Worm (Caenorhabditis elegans): ENCODE results near the gene rgs-11.

rgs-11 gene

DNA sequence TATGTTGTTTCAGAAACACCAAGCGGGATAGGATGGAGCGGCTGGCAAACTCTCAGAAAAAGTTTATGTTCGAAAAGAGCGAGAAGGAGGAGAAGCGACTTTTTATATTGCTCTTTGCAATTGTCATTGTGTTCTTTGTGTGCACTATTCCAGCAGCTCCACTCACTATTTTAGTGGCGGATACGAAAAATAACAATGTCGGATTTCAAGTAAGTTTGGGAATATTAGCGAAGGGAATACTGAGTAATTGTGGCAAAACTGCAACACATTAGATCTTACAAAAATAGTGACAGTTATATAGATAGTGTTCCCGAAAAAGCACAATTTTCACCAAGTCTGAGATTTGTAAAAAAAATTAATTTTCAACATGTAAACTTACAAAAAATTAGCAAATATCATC lies 41.6 kb upstream of the rgs-11 start:
- TF ChIP-seq elt-1 (tag; optimal IDR thresholded peaks at IDR 0.05): no peak
- TF ChIP-seq sem-4 (tag; optimal IDR thresholded peaks at IDR 0.05): no peak
- no peak for TF ChIP-seq peb-1 (tag; optimal IDR thresholded peaks at IDR 0.05)
- TF ChIP-seq crh-2 (tag; optimal IDR thresholded peaks at IDR 0.05): no peak
- TF ChIP-seq ceh-82 (tag; optimal IDR thresholded peaks at IDR 0.05): no peak
- no peak for TF ChIP-seq nhr-25 (tag; optimal IDR thresholded peaks at IDR 0.05)
- no peak for TF ChIP-seq R02D3.7 (tag; optimal IDR thresholded peaks at IDR 0.05)
- no peak for TF ChIP-seq mab-5 (tag; optimal IDR thresholded peaks at IDR 0.05)
- TF ChIP-seq sma-9 (GFP tag; optimal IDR thresholded peaks at IDR 0.05): no peak
- no peak for TF ChIP-seq sma-9 (tag; optimal IDR thresholded peaks at IDR 0.05)
- no peak for TF ChIP-seq unc-55 (GFP tag; optimal IDR thresholded peaks at IDR 0.05)
- no peak for TF ChIP-seq dmd-4 (tag; optimal IDR thresholded peaks at IDR 0.05)
- TF ChIP-seq C34F6.9 (tag; optimal IDR thresholded peaks at IDR 0.05): no peak

DNA sequence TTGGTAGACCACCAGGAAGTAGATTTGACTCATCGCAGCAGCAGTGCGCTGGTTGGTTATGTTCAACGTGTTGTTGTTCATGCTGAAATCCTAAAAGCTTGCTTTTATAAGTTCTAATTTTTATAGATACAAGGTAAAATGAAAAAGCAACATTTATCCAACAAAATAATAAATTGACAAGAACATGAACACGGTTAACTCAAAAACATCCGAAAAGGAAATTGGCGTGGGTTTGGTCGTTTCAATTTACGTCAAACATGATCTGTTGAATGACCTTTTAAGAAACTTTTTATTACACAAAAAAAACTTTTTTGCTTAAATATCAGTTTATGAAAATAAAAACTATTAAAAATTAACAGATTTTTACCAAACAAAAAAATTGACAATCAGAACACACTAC lies 35.5 kb upstream of the rgs-11 start, which contains the start of gene ntr-2:
Gene ntr-2, minus strand, starts transcription at position 101 of the 400 bp plus-strand sequence.
- TF ChIP-seq ZK546.5 (tag; optimal IDR thresholded peaks at IDR 0.05) (no peak), nhr-25 (tag; optimal IDR thresholded peaks at IDR 0.05) (no peak), nhr-12 (tag; optimal IDR thresholded peaks at IDR 0.05) (no peak), sma-9 (GFP tag; optimal IDR thresholded peaks at IDR 0.05) (no peak), sma-9 (tag; optimal IDR thresholded peaks at IDR 0.05) (no peak), nhr-10 (tag; optimal IDR thresholded peaks at IDR 0.05) (no peak)

- TF ChIP-seq ama-1 (optimal IDR thresholded peaks at IDR 0.05) (no peak), nhr-237 (tag; optimal IDR thresholded peaks at IDR 0.05) (no peak), R02D3.7 (tag; optimal IDR thresholded peaks at IDR 0.05) (no peak), fos-1 (tag; optimal IDR thresholded peaks at IDR 0.05) (no peak), egl-27 (tag; optimal IDR thresholded peaks at IDR 0.05) (no peak), sma-3 (GFP tag; optimal IDR thresholded peaks at IDR 0.05) (no peak), nhr-21 (tag; optimal IDR thresholded peaks at IDR 0.05) (no peak), ceh-16 (tag; optimal IDR thresholded peaks at IDR 0.05) (no peak), nhr-77 (tag; optimal IDR thresholded peaks at IDR 0.05) (no peak), lsy-2 (tag; optimal IDR thresholded peaks at IDR 0.05) (no peak), elt-3 (tag; optimal IDR thresholded peaks at IDR 0.05) (no peak), ztf-11 (tag; optimal IDR thresholded peaks at IDR 0.05) (no peak), aly-2 (tag; optimal IDR thresholded peaks at IDR 0.05) (no peak), unc-39 (tag; optimal IDR thresholded peaks at IDR 0.05) (no peak), zag-1 (tag; optimal IDR thresholded peaks at IDR 0.05) (no peak), mdl-1 (tag; optimal IDR thresholded peaks at IDR 0.05) (no peak), nhr-6 (tag; optimal IDR thresholded peaks at IDR 0.05) (no peak), crh-2 (tag; optimal IDR thresholded peaks at IDR 0.05) (no peak), ceh-82 (tag; optimal IDR thresholded peaks at IDR 0.05) (no peak)
Observed at ce11 chrX:14929512-14929911, 34.8 kb upstream of the rgs-11 start.

DNA sequence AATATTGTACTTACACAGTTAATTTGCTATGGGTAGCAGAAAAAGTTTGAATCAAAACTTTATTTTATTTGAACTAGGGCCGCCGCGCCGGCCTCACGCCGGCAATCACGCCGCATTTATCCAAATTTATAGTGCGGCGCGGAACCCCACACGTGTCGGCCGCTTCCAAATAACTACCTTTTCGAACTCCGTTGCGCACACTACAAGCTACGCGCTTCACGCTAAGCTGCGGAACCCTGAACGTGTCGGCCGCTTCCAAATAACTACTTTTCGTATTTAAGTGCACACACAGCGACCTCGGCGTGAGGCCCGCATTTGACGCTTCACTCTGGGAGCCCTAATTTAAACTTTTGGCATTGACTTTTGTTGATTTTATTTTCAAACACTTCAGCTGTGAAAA lies 32.9 kb upstream of the rgs-11 start:
- no peak for TF ChIP-seq ceh-16 (tag; optimal IDR thresholded peaks at IDR 0.05)
- no peak for TF ChIP-seq unc-55 (GFP tag; optimal IDR thresholded peaks at IDR 0.05)
- TF ChIP-seq elt-1 (tag; optimal IDR thresholded peaks at IDR 0.05): no peak
- no peak for TF ChIP-seq mbf-1 (tag; optimal IDR thresholded peaks at IDR 0.05)
- no peak for TF ChIP-seq R02D3.7 (tag; optimal IDR thresholded peaks at IDR 0.05)
- TF ChIP-seq F13H6.1 (tag; optimal IDR thresholded peaks at IDR 0.05): no peak
- no peak for TF ChIP-seq ceh-82 (tag; optimal IDR thresholded peaks at IDR 0.05)
- TF ChIP-seq nhr-23 (tag; optimal IDR thresholded peaks at IDR 0.05): no peak
- no peak for TF ChIP-seq blmp-1 (tag; optimal IDR thresholded peaks at IDR 0.05; ENCODE audit: insufficient read depth)

DNA sequence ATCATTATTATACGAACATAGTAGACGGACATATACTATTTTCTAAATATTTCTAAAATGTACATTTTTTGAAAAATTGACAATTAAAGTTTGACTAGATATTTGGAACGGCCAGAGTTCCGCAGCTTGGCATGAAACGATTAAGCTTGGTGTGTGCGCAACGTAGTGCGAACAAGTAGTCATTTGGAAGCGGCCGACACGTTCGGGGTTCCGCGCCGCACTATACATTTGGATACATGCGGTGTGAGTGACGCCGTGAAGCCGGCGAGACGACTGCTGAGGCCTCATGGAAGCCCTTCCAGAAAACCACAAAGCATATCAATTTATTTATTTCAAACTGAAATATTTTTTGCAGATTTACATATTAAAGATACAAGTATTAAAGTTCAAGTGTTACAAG lies 26.2 kb upstream of the rgs-11 start:
- TF ChIP-seq snpc-4 (tag; optimal IDR thresholded peaks at IDR 0.05) (peak; percentile 87), elt-1 (tag; optimal IDR thresholded peaks at IDR 0.05) (no peak)

- TF ChIP-seq zag-1 (tag; optimal IDR thresholded peaks at IDR 0.05): no peak
- no peak for TF ChIP-seq mbf-1 (tag; optimal IDR thresholded peaks at IDR 0.05)
- no peak for TF ChIP-seq lsy-2 (tag; optimal IDR thresholded peaks at IDR 0.05)
- TF ChIP-seq ceh-16 (tag; optimal IDR thresholded peaks at IDR 0.05): no peak
- TF ChIP-seq C34F6.9 (tag; optimal IDR thresholded peaks at IDR 0.05): no peak
- TF ChIP-seq R02D3.7 (tag; optimal IDR thresholded peaks at IDR 0.05): no peak
- TF ChIP-seq nhr-6 (tag; optimal IDR thresholded peaks at IDR 0.05): no peak
- TF ChIP-seq sma-3 (GFP tag; optimal IDR thresholded peaks at IDR 0.05): no peak
- TF ChIP-seq ztf-11 (tag; optimal IDR thresholded peaks at IDR 0.05): no peak
- TF ChIP-seq sem-4 (tag; optimal IDR thresholded peaks at IDR 0.05): no peak
- TF ChIP-seq peb-1 (tag; optimal IDR thresholded peaks at IDR 0.05): no peak
- no peak for TF ChIP-seq elt-3 (tag; optimal IDR thresholded peaks at IDR 0.05)
- no peak for TF ChIP-seq Y55F3AM.14 (GFP tag; optimal IDR thresholded peaks at IDR 0.05)
- TF ChIP-seq alr-1 (tag; optimal IDR thresholded peaks at IDR 0.05): no peak
- TF ChIP-seq F13H6.1 (tag; optimal IDR thresholded peaks at IDR 0.05): no peak
- no peak for TF ChIP-seq lin-39 (tag; optimal IDR thresholded peaks at IDR 0.05)
- no peak for TF ChIP-seq lin-11 (tag; optimal IDR thresholded peaks at IDR 0.05)
- no peak for TF ChIP-seq ceh-82 (tag; optimal IDR thresholded peaks at IDR 0.05)
- TF ChIP-seq blmp-1 (tag; optimal IDR thresholded peaks at IDR 0.05; ENCODE audit: insufficient read depth): no peak
- TF ChIP-seq unc-55 (GFP tag; optimal IDR thresholded peaks at IDR 0.05): no peak
Observed at ce11 chrX:14946217-14946463, 18.2 kb upstream of the rgs-11 start, which contains the start of gene mrp-5. TSS of gene mrp-5 (minus strand) at chrX:14946317.

All from whole organism, L2 larva.